Worm (Caenorhabditis elegans) whole organism, L2 larva: Measurements from ENCODE around the gene srv-24.

Source experiments
- ZK546.5 ChIP-seq: sonication (generic microtip); optimal IDR thresholded peaks from 2 replicates; lab custom pipeline; 2017; ENCODE audit warnings: missing biosample characterization, missing genetic modification characterization
- ama-1 ChIP-seq: fragments of 150-350 bp; optimal IDR thresholded peaks from 2 replicates; lab custom pipeline; 2018; ENCODE audit warnings: inconsistent platforms
- dmd-4 ChIP-seq: sonication (generic microtip); optimal IDR thresholded peaks from 2 replicates; lab custom pipeline; 2017; ENCODE audit warnings: missing biosample characterization, missing genetic modification characterization
- egl-27 ChIP-seq: sonication (generic microtip); optimal IDR thresholded peaks from 3 replicates; lab custom pipeline; 2017; ENCODE audit warnings: missing biosample characterization, missing genetic modification reagents, missing genetic modification characterization
- gmeb-1 ChIP-seq: fragments of 150-350 bp; optimal IDR thresholded peaks from 2 replicates; lab custom pipeline; 2014; ENCODE audit warnings: missing biosample characterization, missing genetic modification characterization
- nhr-10 ChIP-seq: sonication (generic microtip); optimal IDR thresholded peaks from 2 replicates; lab custom pipeline; 2017; ENCODE audit warnings: missing biosample characterization, missing genetic modification characterization
- nhr-11 ChIP-seq: fragments of 150-350 bp; optimal IDR thresholded peaks from 2 replicates; lab custom pipeline; 2014; ENCODE audit warnings: missing biosample characterization, missing genetic modification characterization
- nhr-12 ChIP-seq: fragments of 150-350 bp; optimal IDR thresholded peaks from 2 replicates; lab custom pipeline; 2014; ENCODE audit warnings: missing biosample characterization, missing genetic modification characterization
- nhr-77 ChIP-seq: fragments of 150-350 bp; optimal IDR thresholded peaks from 2 replicates; lab custom pipeline; 2014; ENCODE audit warnings: missing biosample characterization, missing genetic modification characterization
- snpc-4 ChIP-seq: fragments of 150-350 bp; optimal IDR thresholded peaks from 2 replicates; lab custom pipeline; 2014; ENCODE audit warnings: missing biosample characterization, missing genetic modification characterization
- zag-1 ChIP-seq: fragments of 150-350 bp; optimal IDR thresholded peaks from 2 replicates; lab custom pipeline; 2014; ENCODE audit warnings: missing biosample characterization, missing genetic modification characterization
- ztf-1 ChIP-seq: fragments of 200-800 bp; sonication (Bioruptor generic); conservative IDR thresholded peaks from 2 replicates; pipeline ENCODE4 v1.3.6; 2022; ENCODE audit warnings: missing genetic modification characterization, missing compliant biosample characterization
- ztf-4 ChIP-seq: fragments of 150-350 bp; optimal IDR thresholded peaks from 2 replicates; lab custom pipeline; 2014; ENCODE audit warnings: missing biosample characterization, missing genetic modification characterization

DNA sequence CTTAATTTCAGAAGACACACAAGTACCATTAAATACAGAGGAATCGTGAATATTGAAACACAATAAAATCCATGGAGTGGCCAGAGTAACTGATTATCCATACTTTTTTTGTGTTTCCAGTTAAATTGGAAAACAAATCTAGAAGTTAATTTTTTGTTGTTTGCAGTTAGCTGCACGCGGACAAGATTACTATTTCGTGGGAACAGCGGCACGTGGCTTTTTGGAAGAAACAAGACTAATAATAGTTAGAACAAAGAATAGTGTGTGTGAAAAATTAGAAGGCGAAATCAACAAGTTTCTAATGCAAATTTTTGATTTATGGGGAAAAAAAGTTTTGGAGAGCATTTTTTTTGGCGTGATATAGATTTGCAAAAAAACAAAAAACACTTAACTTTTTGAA is 24.1 kb downstream of the srv-24 start, which contains the start of gene srv-29:
- no peak for TF ChIP-seq gmeb-1 (tag; lab: Kevin White, UChicago)
- no peak for TF ChIP-seq snpc-4 (tag; lab: Kevin White, UChicago)
- TF ChIP-seq ztf-1 = no peak
- TF ChIP-seq ztf-4 (tag; lab: Kevin White, UChicago) = no peak
- no peak for TF ChIP-seq ama-1
- TF ChIP-seq egl-27 (tag; lab: Kevin White, UChicago) = no peak
- TF ChIP-seq dmd-4 = no peak
- TF ChIP-seq nhr-11 (tag; lab: Kevin White, UChicago) = no peak
- no peak for TF ChIP-seq zag-1 (tag; lab: Kevin White, UChicago)
- no peak for TF ChIP-seq nhr-12
- no peak for TF ChIP-seq nhr-77 (tag; lab: Kevin White, UChicago)
- no peak for TF ChIP-seq nhr-10
- no peak for TF ChIP-seq ZK546.5 (tag; lab: Kevin White, UChicago)
